Worm (Caenorhabditis elegans): ENCODE measurements around the gene F48E8.3.

The F48E8.3 gene

DNA sequence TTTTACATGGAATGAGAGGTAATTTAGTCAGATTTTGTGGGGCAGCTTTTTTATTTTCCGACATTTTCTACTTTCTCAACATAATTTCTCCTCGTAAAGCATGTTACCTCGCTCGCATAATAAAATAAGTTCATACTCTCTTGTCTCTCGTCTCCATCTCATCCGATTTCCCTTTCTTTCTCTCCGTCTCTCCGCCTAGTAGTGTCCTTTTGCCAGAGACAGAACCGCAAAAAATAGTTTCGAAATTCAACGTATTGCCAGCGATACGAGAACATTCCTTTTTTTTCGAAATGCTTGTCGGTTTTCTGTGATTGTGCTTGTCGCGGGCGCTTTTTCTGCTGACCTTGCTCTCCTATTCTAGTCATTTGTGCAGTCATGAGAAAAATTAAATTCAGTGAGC, 43.0 kb downstream of the F48E8.3 start:
- no peak for TF ChIP-seq aha-1 (tag; optimal IDR thresholded peaks at IDR 0.05)
- no peak for TF ChIP-seq C34B4.2 (tag; optimal IDR thresholded peaks at IDR 0.05)
- TF ChIP-seq isw-1 (GFP tag; IDR thresholded peaks at IDR 0.05) = no peak
- no peak for TF ChIP-seq sptf-1 (tag; optimal IDR thresholded peaks at IDR 0.05)
- peak; percentile 61 for TF ChIP-seq jun-1 (tag; optimal IDR thresholded peaks at IDR 0.05)
- peak; percentile 63 for TF ChIP-seq pax-3 (tag; optimal IDR thresholded peaks at IDR 0.05)
- peak; percentile 12 for TF ChIP-seq unc-130 (tag; optimal IDR thresholded peaks at IDR 0.05)
- no peak for TF ChIP-seq tbx-2 (tag; optimal IDR thresholded peaks at IDR 0.05)
- TF ChIP-seq nhr-19 (GFP tag; conservative IDR thresholded peaks at IDR 0.05) = peak; percentile 38
- peak; percentile 54 for TF ChIP-seq swsn-7 (tag; optimal IDR thresholded peaks at IDR 0.05)
- TF ChIP-seq Y116A8C.19 (tag; optimal IDR thresholded peaks at IDR 0.05; ENCODE audit: borderline replicate concordance) = no peak
- TF ChIP-seq nhr-237 (tag; optimal IDR thresholded peaks at IDR 0.05) = peak; percentile 54
- no peak for TF ChIP-seq egl-13 (tag; optimal IDR thresholded peaks at IDR 0.05)
- no peak for TF ChIP-seq vab-15 (tag; optimal IDR thresholded peaks at IDR 0.05)
- TF ChIP-seq elt-3 (tag; optimal IDR thresholded peaks at IDR 0.05) = peak in 5 of 6 experiments; percentile 58 to 87 (median 62)
- no peak for TF ChIP-seq hpl-2 (GFP tag; optimal IDR thresholded peaks at IDR 0.05)
- no peak for TF ChIP-seq ceh-88 (GFP tag; IDR thresholded peaks at IDR 0.05)
- no peak for TF ChIP-seq sox-4 (tag; optimal IDR thresholded peaks at IDR 0.05)
- no peak for TF ChIP-seq ces-1 (GFP tag; optimal IDR thresholded peaks at IDR 0.05)
- TF ChIP-seq nhr-71 (tag; optimal IDR thresholded peaks at IDR 0.05) = peak; percentile 77
- no peak for TF ChIP-seq pqm-1 (tag; optimal IDR thresholded peaks at IDR 0.05)
- TF ChIP-seq unc-30 (tag; optimal IDR thresholded peaks at IDR 0.05) = no peak
- no peak for TF ChIP-seq nhr-76 (tag; optimal IDR thresholded peaks at IDR 0.05)
- peak; percentile 54 to 60 for TF ChIP-seq lsy-2 (tag; optimal IDR thresholded peaks at IDR 0.05)
- TF ChIP-seq grh-1 (GFP tag; IDR thresholded peaks at IDR 0.05) = no peak
- TF ChIP-seq nhr-20 (tag; optimal IDR thresholded peaks at IDR 0.05) = peak; percentile 72
- TF ChIP-seq dsc-1 (tag; optimal IDR thresholded peaks at IDR 0.05) = no peak
- no peak for TF ChIP-seq nhr-28 (tag; optimal IDR thresholded peaks at IDR 0.05)
- TF ChIP-seq efl-1 (optimal IDR thresholded peaks at IDR 0.05) = peak; percentile 62
- peak; percentile 57 to 96 for TF ChIP-seq efl-1 (GFP tag; optimal IDR thresholded peaks at IDR 0.05 in 1 of 2)
- no peak for TF ChIP-seq F16B12.6 (tag; optimal IDR thresholded peaks at IDR 0.05)
- TF ChIP-seq elt-2 (tag; optimal IDR thresholded peaks at IDR 0.05) = no peak
- TF ChIP-seq sup-37 (GFP tag; optimal IDR thresholded peaks at IDR 0.05) = no peak
- peak; percentile 87 for TF ChIP-seq rnt-1 (tag; optimal IDR thresholded peaks at IDR 0.05)
- TF ChIP-seq xbp-1 (tag; optimal IDR thresholded peaks at IDR 0.05) = peak; percentile 37
- no peak for TF ChIP-seq tlp-1 (tag; optimal IDR thresholded peaks at IDR 0.05)
- no peak for TF ChIP-seq unc-62 (GFP tag; optimal IDR thresholded peaks at IDR 0.05)
- no peak for TF ChIP-seq fkh-4 (tag; optimal IDR thresholded peaks at IDR 0.05; ENCODE audit: borderline replicate concordance)
- no peak for TF ChIP-seq ceh-63 (GFP tag; optimal IDR thresholded peaks at IDR 0.05)
- no peak for TF ChIP-seq zag-1 (tag; optimal IDR thresholded peaks at IDR 0.05)
- TF ChIP-seq ceh-8 (GFP tag; optimal IDR thresholded peaks at IDR 0.05) = no peak
- peak; percentile 86 for TF ChIP-seq aly-2 (tag; optimal IDR thresholded peaks at IDR 0.05)
- TF ChIP-seq hlh-4 (tag; optimal IDR thresholded peaks at IDR 0.05) = no peak
- TF ChIP-seq egl-27 (tag; optimal IDR thresholded peaks at IDR 0.05) = no peak
- no peak for TF ChIP-seq zip-4 (GFP tag; optimal IDR thresholded peaks at IDR 0.05)
- TF ChIP-seq fos-1 (tag; optimal IDR thresholded peaks at IDR 0.05) = peak; percentile 61
- TF ChIP-seq unc-86 (tag; optimal IDR thresholded peaks at IDR 0.05) = no peak
- TF ChIP-seq C16A3.4 (tag; optimal IDR thresholded peaks at IDR 0.05) = peak; percentile 13
- no peak for TF ChIP-seq unc-98 (GFP tag; IDR thresholded peaks at IDR 0.05)
- no peak for TF ChIP-seq nhr-84 (tag; optimal IDR thresholded peaks at IDR 0.05)
- TF ChIP-seq nhr-85 (tag) = peak; percentile 90
- TF ChIP-seq mef-2 (tag; optimal IDR thresholded peaks at IDR 0.05) = no peak
- TF ChIP-seq dpl-1 (GFP tag; optimal IDR thresholded peaks at IDR 0.05) = peak; percentile 39 to 50 (median 40)
- TF ChIP-seq nhr-11 (tag; optimal IDR thresholded peaks at IDR 0.05) = no peak
- peak; percentile 59 to 70 for TF ChIP-seq lin-35 (GFP tag; optimal IDR thresholded peaks at IDR 0.05)
